Fruit fly (Drosophila melanogaster): ENCODE results near the gene RhoGAP68F.

RhoGAP68F gene

DNA sequence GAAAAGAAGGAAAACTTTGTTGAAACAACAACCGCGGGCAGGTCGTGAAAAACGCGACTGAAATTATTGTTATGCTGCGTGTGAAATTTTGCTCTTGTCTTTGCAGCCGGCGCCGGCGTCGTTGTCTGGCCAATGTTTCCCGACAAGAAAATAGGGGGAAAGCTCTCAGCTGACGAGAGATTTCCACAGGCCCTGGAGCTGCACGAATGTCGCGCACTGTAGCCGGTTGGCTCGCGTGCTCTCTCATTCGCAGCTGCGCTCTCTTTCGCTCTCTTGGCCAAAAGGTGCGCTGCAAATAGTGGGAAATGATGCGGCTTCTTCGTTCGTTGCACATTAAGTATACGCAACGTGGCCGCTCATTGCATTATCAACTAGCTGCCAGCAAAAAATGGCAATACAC lies 25.0 kb downstream of the RhoGAP68F start, which contains the start of gene CG9760 (continued):
- peak; percentile 47 for TF ChIP-seq CG14441 (GFP tag; IDR thresholded peaks at IDR 0.05)
- TF ChIP-seq eve (GFP tag; optimal IDR thresholded peaks at IDR 0.05): no peak
- peak; percentile 29 for TF ChIP-seq Sox102F (GFP tag; optimal IDR thresholded peaks at IDR 0.05)
- peak; percentile 67 for TF ChIP-seq ci (GFP tag; IDR thresholded peaks at IDR 0.05)
- TF ChIP-seq HLH4C (GFP tag; IDR thresholded peaks at IDR 0.05; ENCODE audit: partially characterized antibody): no peak
- TF ChIP-seq vvl (GFP tag; IDR thresholded peaks at IDR 0.05): peak; percentile 31; the same call in 1 of the 2 replicates
- TF ChIP-seq Hand (GFP tag; optimal IDR thresholded peaks at IDR 0.05): no peak
- no peak for TF ChIP-seq Abd-B (GFP tag; optimal IDR thresholded peaks at IDR 0.05)
- TF ChIP-seq CG8388 (GFP tag; optimal IDR thresholded peaks at IDR 0.05): peak; percentile 34
- TF ChIP-seq Atf6 (GFP tag; IDR thresholded peaks at IDR 0.05): peak; percentile 7; the same call in 1 of the 2 replicates
- no peak for TF ChIP-seq CG8281 (tag; optimal IDR thresholded peaks at IDR 0.05)
- no peak for TF ChIP-seq esg (GFP tag; conservative IDR thresholded peaks at IDR 0.05)
- TF ChIP-seq ham (GFP tag; IDR thresholded peaks at IDR 0.05): no peak
- TF ChIP-seq MESR4 (GFP tag; optimal IDR thresholded peaks at IDR 0.05): no peak
- TF ChIP-seq Hr78 (GFP tag; optimal IDR thresholded peaks at IDR 0.05): no peak
- peak; percentile 56 for TF ChIP-seq Ets65A (GFP tag)
- TF ChIP-seq slbo (GFP tag; IDR thresholded peaks at IDR 0.05): peak; percentile 25; the same call in 1 of the 2 replicates
- TF ChIP-seq dimm (GFP tag; IDR thresholded peaks at IDR 0.05): no peak
- TF ChIP-seq NFAT (GFP tag; IDR thresholded peaks at IDR 0.05): 0 out of 2 replicates have a peak, but pooled peaks have one; percentile 12
- 0 out of 2 replicates have a peak, but pooled peaks have one; percentile 7 for TF ChIP-seq ranshi (GFP tag; IDR thresholded peaks at IDR 0.05)
- TF ChIP-seq NK7.1 (GFP tag; optimal IDR thresholded peaks at IDR 0.05): no peak
- no peak for TF ChIP-seq CG32767 (GFP tag; IDR thresholded peaks at IDR 0.05)
- TF ChIP-seq CG7372 (GFP tag; IDR thresholded peaks at IDR 0.05): peak; percentile 66; the same call in 1 of the 2 replicates
- no peak for TF ChIP-seq Taf1 (GFP tag; IDR thresholded peaks at IDR 0.05)
- peak; percentile 56 to 58 for TF ChIP-seq Trl (optimal IDR thresholded peaks at IDR 0.05)
- TF ChIP-seq Trl (GFP tag; optimal IDR thresholded peaks at IDR 0.05): no peak
- TF ChIP-seq C15 (GFP tag; IDR thresholded peaks at IDR 0.05): no peak
- TF ChIP-seq croc (GFP tag; conservative IDR thresholded peaks at IDR 0.05): no peak
- TF ChIP-seq CG30020 (tag; optimal IDR thresholded peaks at IDR 0.05): no peak
- TF ChIP-seq zfh1 (GFP tag; IDR thresholded peaks at IDR 0.05): 0 out of 3 replicates have a peak, but pooled peaks have one; percentile 37
- peak; percentile 21 for TF ChIP-seq gem (tag; optimal IDR thresholded peaks at IDR 0.05)
- peak; percentile 88 for TF ChIP-seq CG11695 (GFP tag; IDR thresholded peaks at IDR 0.05)
- TF ChIP-seq inv (GFP tag; IDR thresholded peaks at IDR 0.05; ENCODE audit: partially characterized antibody): no peak

DNA sequence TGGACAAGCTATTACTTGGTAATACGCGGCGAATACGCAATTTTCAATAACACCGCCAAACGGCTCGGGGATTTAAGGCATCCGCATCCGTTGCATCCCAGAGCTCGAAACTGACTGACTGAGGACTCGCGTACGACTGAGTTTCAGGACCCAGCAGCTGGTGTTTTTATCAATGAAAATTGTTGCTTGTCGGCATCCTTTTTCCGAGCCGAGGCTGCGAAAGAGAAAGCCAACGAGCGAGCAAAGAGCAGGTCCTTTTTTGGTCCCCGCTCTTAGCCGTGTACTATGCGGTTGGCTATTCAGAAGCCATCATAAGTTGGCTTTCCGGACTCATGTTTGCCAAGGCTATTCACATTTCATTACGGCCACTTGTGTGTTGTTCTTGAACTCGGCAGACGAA lies 36.7 kb downstream of the RhoGAP68F start, which contains the start of gene Rh7:
Gene Rh7 (minus strand): TSS at position 101 of the 400 bp plus-strand sequence.
- TF ChIP-seq CG6175 (GFP tag; IDR thresholded peaks at IDR 0.05) (no peak), CG7372 (GFP tag; IDR thresholded peaks at IDR 0.05) (no peak), trem (tag; optimal IDR thresholded peaks at IDR 0.05) (no peak), zfh1 (GFP tag; IDR thresholded peaks at IDR 0.05) (no peak), scrt (GFP tag; optimal IDR thresholded peaks at IDR 0.05) (peak; percentile 30), CG15479 (GFP tag; optimal IDR thresholded peaks at IDR 0.05) (no peak), Deaf1 (tag; optimal IDR thresholded peaks at IDR 0.05) (peak; percentile 64), CG3847 (GFP tag; IDR thresholded peaks at IDR 0.05) (no peak), Dek (tag; optimal IDR thresholded peaks at IDR 0.05) (no peak), slou (GFP tag; optimal IDR thresholded peaks at IDR 0.05) (no peak), mirr (GFP tag; optimal IDR thresholded peaks at IDR 0.05) (no peak)

Measured in whole organism, embryonic.